Worm (Caenorhabditis elegans): ENCODE data around the gene str-92.

DNA sequence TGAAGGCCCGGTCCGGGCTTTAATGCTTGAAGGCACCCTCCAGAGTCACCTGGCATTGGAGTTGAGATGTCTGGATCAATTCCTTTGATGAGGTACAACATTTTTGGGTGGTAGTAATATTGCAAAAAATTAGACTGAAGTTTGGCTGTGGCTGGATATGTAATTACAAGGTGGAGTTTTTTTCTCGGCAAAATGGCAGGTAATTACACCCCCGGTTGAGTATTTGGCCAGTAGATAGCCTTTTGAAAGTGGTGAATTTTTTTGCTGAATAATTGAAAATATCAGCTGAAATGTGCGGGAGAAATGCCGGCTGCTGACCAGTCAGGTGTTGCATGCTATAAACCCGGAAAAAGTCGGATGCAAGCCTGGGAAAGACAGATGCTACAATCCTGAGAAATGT is 22.6 kb upstream of the str-92 start, which contains the start of gene Y26G10.4:
- TF ChIP-seq fos-1 (tag; optimal IDR thresholded peaks at IDR 0.05) (no peak), fkh-10 (GFP tag; optimal IDR thresholded peaks at IDR 0.05) (no peak), nhr-20 (tag; optimal IDR thresholded peaks at IDR 0.05) (no peak), elt-2 (tag; optimal IDR thresholded peaks at IDR 0.05) (no peak), ama-1 (optimal IDR thresholded peaks at IDR 0.05) (no peak), nhr-237 (tag; optimal IDR thresholded peaks at IDR 0.05) (no peak), snpc-4 (tag; optimal IDR thresholded peaks at IDR 0.05) (no peak), ztf-11 (tag; optimal IDR thresholded peaks at IDR 0.05) (no peak), rnt-1 (tag; optimal IDR thresholded peaks at IDR 0.05) (no peak), nhr-77 (tag; optimal IDR thresholded peaks at IDR 0.05) (no peak), nhr-76 (tag; optimal IDR thresholded peaks at IDR 0.05) (no peak), mdl-1 (tag; optimal IDR thresholded peaks at IDR 0.05) (no peak)
